Worm (Caenorhabditis elegans): ENCODE measurements around the gene Y73F8A.13.

Y73F8A.13 gene

ce11 chrIV:15323593-15323992, 11.5 kb downstream of the Y73F8A.13 start, which contains the start of gene tbx-39:
Gene tbx-39, plus strand, starts transcription at chrIV:15323893.
- no peak for TF ChIP-seq him-1 (tag; optimal IDR thresholded peaks at IDR 0.05)
- no peak for TF ChIP-seq dao-5 (tag; optimal IDR thresholded peaks at IDR 0.05)
- TF ChIP-seq W03F9.2 (tag; optimal IDR thresholded peaks at IDR 0.05), result no peak

- no peak for TF ChIP-seq him-1 (tag; optimal IDR thresholded peaks at IDR 0.05)
- TF ChIP-seq W03F9.2 (tag; optimal IDR thresholded peaks at IDR 0.05), result no peak
- TF ChIP-seq dao-5 (tag; optimal IDR thresholded peaks at IDR 0.05), result no peak
Observed at ce11 chrIV:15328092-15328491, 16.0 kb downstream of the Y73F8A.13 start, which contains the start of gene tbx-40. Gene tbx-40, minus strand, starts transcription at chrIV:15328192.

- TF ChIP-seq dao-5 (tag; optimal IDR thresholded peaks at IDR 0.05) (no peak), him-1 (tag; optimal IDR thresholded peaks at IDR 0.05) (no peak), W03F9.2 (tag; optimal IDR thresholded peaks at IDR 0.05) (no peak)
Observed at ce11 chrIV:15336778-15337177, 24.7 kb downstream of the Y73F8A.13 start, which contains the start of gene irld-59. Gene irld-59, plus strand, starts transcription at chrIV:15337078.

ce11 chrIV:15361244-15361643, 49.2 kb downstream of the Y73F8A.13 start, which contains the start of gene cpna-4:
Gene cpna-4, plus strand, starts transcription at chrIV:15361544.
- TF ChIP-seq him-1 (tag; optimal IDR thresholded peaks at IDR 0.05), result no peak
- TF ChIP-seq W03F9.2 (tag; optimal IDR thresholded peaks at IDR 0.05), result no peak
- no peak for TF ChIP-seq dao-5 (tag; optimal IDR thresholded peaks at IDR 0.05)

- TF ChIP-seq dao-5 (tag; optimal IDR thresholded peaks at IDR 0.05), result no peak
- no peak for TF ChIP-seq him-1 (tag; optimal IDR thresholded peaks at IDR 0.05)
- TF ChIP-seq W03F9.2 (tag; optimal IDR thresholded peaks at IDR 0.05), result no peak
Observed at ce11 chrIV:15361884-15362283, 49.8 kb downstream of the Y73F8A.13 start.

Measured in whole organism, L4/young adult.